Worm (Caenorhabditis elegans) whole organism, young adult: ENCODE measurements around the gene lin-49.
A peak's percentile ranks its signal among the peaks of the same experiment; 100 is the strongest.

Experiments
- B0019.2 ChIP-seq: fragments of 200-800 bp; sonication (Bioruptor generic); conservative IDR thresholded peaks from 2 replicates; pipeline ENCODE4 v1.3.6; 2022; ENCODE audit warnings: missing genetic modification reagents, missing genetic modification characterization, missing compliant biosample characterization
- B0261.1 ChIP-seq: sonication (generic microtip); optimal IDR thresholded peaks from 2 replicates; lab custom pipeline; 2016; ENCODE audit warnings: mild to moderate bottlenecking, missing genetic modification characterization, moderate library complexity, missing compliant biosample characterization
- C06A6.2 ChIP-seq: fragments of 200-800 bp; sonication (Bioruptor generic); conservative IDR thresholded peaks from 2 replicates; pipeline ENCODE4 v1.3.6; 2022; ENCODE audit warnings: missing genetic modification characterization, missing compliant biosample characterization
- C17E4.6 ChIP-seq: fragments of 200-800 bp; sonication (Bioruptor generic); IDR thresholded peaks from 2 replicates; pipeline ENCODE4 v1.3.6; 2022; ENCODE audit warnings: missing genetic modification reagents, missing genetic modification characterization, missing compliant biosample characterization
- F39B2.1 ChIP-seq: fragments of 200-800 bp; sonication (Bioruptor generic); IDR thresholded peaks from 2 replicates; pipeline ENCODE4 v1.3.6; 2022; ENCODE audit warnings: missing genetic modification reagents, missing genetic modification characterization, missing compliant biosample characterization
- F49E8.2 ChIP-seq: sonication (generic microtip); optimal IDR thresholded peaks from 3 replicates; lab custom pipeline; 2017; ENCODE audit warnings: missing genetic modification characterization, mild to moderate bottlenecking, missing compliant biosample characterization, antibody characterized with exemption, moderate library complexity; ENCODE audit not compliant: insufficient read depth
- F52B5.7 ChIP-seq: sonication (generic microtip); optimal IDR thresholded peaks from 2 replicates; lab custom pipeline; 2016; ENCODE audit warnings: mild to moderate bottlenecking, missing genetic modification characterization, missing compliant biosample characterization
- K11D2.4 ChIP-seq: fragments of 200-800 bp; sonication (Bioruptor generic); IDR thresholded peaks from 2 replicates; pipeline ENCODE4 v1.3.6; 2022; ENCODE audit warnings: missing genetic modification reagents, missing genetic modification characterization, missing compliant biosample characterization
- T26A5.8 ChIP-seq: sonication (generic microtip); optimal IDR thresholded peaks from 2 replicates; lab custom pipeline; 2016; ENCODE audit warnings: missing genetic modification characterization, missing compliant biosample characterization
- ZK185.1 ChIP-seq: sonication (generic microtip); optimal IDR thresholded peaks from 2 replicates; lab custom pipeline; 2016; ENCODE audit warnings: mild to moderate bottlenecking, missing genetic modification characterization, missing compliant biosample characterization; ENCODE audit not compliant: poor library complexity, severe bottlenecking
- akir-1 ChIP-seq: fragments of 200-800 bp; sonication (Bioruptor generic); optimal IDR thresholded peaks from 2 replicates; lab custom pipeline; 2018; ENCODE audit warnings: mild to moderate bottlenecking, missing genetic modification characterization, moderate library complexity, missing compliant biosample characterization
- ccch-3 ChIP-seq: fragments of 200-800 bp; sonication (Bioruptor generic); optimal IDR thresholded peaks from 2 replicates; lab custom pipeline; 2018; ENCODE audit warnings: mild to moderate bottlenecking, missing genetic modification characterization, missing compliant biosample characterization
- ceh-27 ChIP-seq: fragments of 200-800 bp; sonication (Bioruptor generic); optimal IDR thresholded peaks from 2 replicates; lab custom pipeline; 2018; ENCODE audit warnings: mild to moderate bottlenecking, missing genetic modification characterization, moderate library complexity, missing compliant biosample characterization
- ceh-58 ChIP-seq: fragments of 200-800 bp; sonication (Bioruptor generic); IDR thresholded peaks from 2 replicates; pipeline ENCODE4 v1.3.6; 2022; ENCODE audit warnings: missing genetic modification characterization, missing compliant biosample characterization
- ceh-79 ChIP-seq: sonication (generic microtip); optimal IDR thresholded peaks from 2 replicates; lab custom pipeline; 2017; ENCODE audit warnings: mild to moderate bottlenecking, missing genetic modification characterization, missing compliant biosample characterization
- ceh-91 ChIP-seq: fragments of 200-800 bp; sonication (Bioruptor generic); IDR thresholded peaks from 2 replicates; pipeline ENCODE4 v1.3.6; 2022; ENCODE audit warnings: missing genetic modification reagents, missing genetic modification characterization, missing compliant biosample characterization
- chd-7 ChIP-seq: sonication (generic microtip); optimal IDR thresholded peaks from 2 replicates; lab custom pipeline; 2016; ENCODE audit warnings: mild to moderate bottlenecking, missing genetic modification characterization, moderate library complexity, missing compliant biosample characterization
- die-1 ChIP-seq: sonication (generic microtip); optimal IDR thresholded peaks from 2 replicates; lab custom pipeline; 2016; ENCODE audit warnings: missing genotype, mild to moderate bottlenecking, missing genetic modification characterization, missing compliant biosample characterization
- dox-1 ChIP-seq: fragments of 200-800 bp; sonication (Bioruptor generic); IDR thresholded peaks from 2 replicates; pipeline ENCODE4 v1.3.6; 2022; ENCODE audit warnings: missing genetic modification reagents, missing genetic modification characterization, missing compliant biosample characterization
- dpl-1 ChIP-seq: fragments of 150-350 bp; optimal IDR thresholded peaks from 2 replicates; lab custom pipeline; 2014; ENCODE audit warnings: missing biosample characterization, missing genetic modification reagents, missing genetic modification characterization
- efl-1 ChIP-seq: fragments of 150-350 bp; optimal IDR thresholded peaks from 2 replicates; lab custom pipeline; 2014; ENCODE audit warnings: missing biosample characterization, missing genetic modification reagents, missing genetic modification characterization
- egl-18 ChIP-seq: fragments of 200-800 bp; sonication (Bioruptor generic); IDR thresholded peaks from 2 replicates; pipeline ENCODE4 v1.3.6; 2022; ENCODE audit warnings: missing genetic modification reagents, missing genetic modification characterization, missing compliant biosample characterization
- egrh-3 ChIP-seq: fragments of 200-800 bp; sonication (Bioruptor generic); IDR thresholded peaks from 2 replicates; pipeline ENCODE4 v1.3.6; 2022; ENCODE audit warnings: missing genetic modification reagents, missing genetic modification characterization, missing compliant biosample characterization
- ekl-4 ChIP-seq: fragments of 200-800 bp; sonication (Bioruptor generic); IDR thresholded peaks from 2 replicates; pipeline ENCODE4 v1.3.6; 2022; ENCODE audit warnings: missing genetic modification reagents, missing genetic modification characterization, missing compliant biosample characterization
- hlh-12 ChIP-seq: sonication (generic microtip); optimal IDR thresholded peaks from 2 replicates; lab custom pipeline; 2016; ENCODE audit warnings: missing genetic modification characterization, missing compliant biosample characterization
- hmg-1.2 ChIP-seq: fragments of 200-800 bp; sonication (Bioruptor generic); IDR thresholded peaks from 2 replicates; pipeline ENCODE4 v1.3.6; 2022; ENCODE audit warnings: missing genetic modification reagents, missing genetic modification characterization, missing compliant biosample characterization
- hmg-20 ChIP-seq: fragments of 200-800 bp; sonication (Bioruptor generic); IDR thresholded peaks from 2 replicates; pipeline ENCODE4 v1.3.6; 2022; ENCODE audit warnings: missing genetic modification reagents, missing genetic modification characterization, missing compliant biosample characterization
- lag-1 ChIP-seq: fragments of 200-800 bp; sonication (Bioruptor generic); IDR thresholded peaks from 2 replicates; pipeline ENCODE4 v1.3.6; 2022; ENCODE audit warnings: missing genetic modification reagents, missing genetic modification characterization, missing compliant biosample characterization
- let-526 ChIP-seq: fragments of 200-800 bp; sonication (Bioruptor generic); IDR thresholded peaks from 2 replicates; pipeline ENCODE4 v1.3.6; 2022; ENCODE audit warnings: missing genetic modification reagents, missing genetic modification characterization, missing compliant biosample characterization
- lin-26 ChIP-seq: fragments of 200-800 bp; sonication (Bioruptor generic); IDR thresholded peaks from 2 replicates; pipeline ENCODE4 v1.3.6; 2022; ENCODE audit warnings: missing genetic modification reagents, missing genetic modification characterization, missing compliant biosample characterization
- lin-40 ChIP-seq: sonication (generic microtip); optimal IDR thresholded peaks from 2 replicates; lab custom pipeline; 2016; ENCODE audit warnings: missing genetic modification characterization, mild to moderate bottlenecking, missing compliant biosample characterization, missing genotype, missing genetic modification reagents
- lsl-1 ChIP-seq: fragments of 200-800 bp; sonication (Bioruptor generic); optimal IDR thresholded peaks from 2 replicates; lab custom pipeline; 2018; ENCODE audit warnings: mild to moderate bottlenecking, missing genetic modification characterization, moderate library complexity, missing compliant biosample characterization
- madf-3 ChIP-seq: fragments of 200-800 bp; sonication (Bioruptor generic); IDR thresholded peaks from 2 replicates; pipeline ENCODE4 v1.3.6; 2022; ENCODE audit warnings: missing genetic modification reagents, missing genetic modification characterization, missing compliant biosample characterization
- madf-6 ChIP-seq: fragments of 200-800 bp; sonication (Bioruptor generic); IDR thresholded peaks from 2 replicates; pipeline ENCODE4 v1.3.6; 2022; ENCODE audit warnings: missing genetic modification reagents, missing genetic modification characterization, missing compliant biosample characterization
- mcd-1 ChIP-seq: fragments of 200-800 bp; sonication (Bioruptor generic); IDR thresholded peaks from 2 replicates; pipeline ENCODE4 v1.3.6; 2022; ENCODE audit warnings: missing genetic modification reagents, missing genetic modification characterization, missing compliant biosample characterization
- mes-4 ChIP-seq: sonication (generic microtip); optimal IDR thresholded peaks from 2 replicates; lab custom pipeline; 2016; ENCODE audit warnings: missing genotype, missing genetic modification characterization, missing compliant biosample characterization
- nhr-120 ChIP-seq: fragments of 200-800 bp; sonication (Bioruptor generic); IDR thresholded peaks from 2 replicates; pipeline ENCODE4 v1.3.6; 2022; ENCODE audit warnings: missing genetic modification characterization, missing compliant biosample characterization
- nhr-179 ChIP-seq: sonication (generic microtip); optimal IDR thresholded peaks from 2 replicates; lab custom pipeline; 2016; ENCODE audit warnings: mild to moderate bottlenecking, missing genetic modification characterization, missing compliant biosample characterization
- pbrm-1 ChIP-seq: fragments of 200-800 bp; sonication (Bioruptor generic); IDR thresholded peaks from 2 replicates; pipeline ENCODE4 v1.3.6; 2022; ENCODE audit warnings: missing genetic modification reagents, missing genetic modification characterization, missing compliant biosample characterization
- rec-8 ChIP-seq, 2 experiments: sonication (generic microtip); optimal IDR thresholded peaks; 2 replicates each; lab custom pipeline; 2016; ENCODE audit warnings: mild to moderate bottlenecking in 2 of 2, missing genetic modification characterization in 2 of 2, missing genetic modification reagents in 2 of 2, missing genotype in 2 of 2, missing biosample characterization in 1 of 2, missing compliant biosample characterization in 1 of 2, moderate library complexity in 1 of 2
- sdz-38 ChIP-seq: sonication (generic microtip); optimal IDR thresholded peaks from 2 replicates; lab custom pipeline; 2016; ENCODE audit warnings: missing genotype, missing genetic modification characterization, missing compliant biosample characterization
- snpc-1.1 ChIP-seq: sonication (generic microtip); optimal IDR thresholded peaks from 2 replicates; lab custom pipeline; 2017; ENCODE audit warnings: missing genetic modification characterization, mild to moderate bottlenecking, missing compliant biosample characterization, antibody characterized with exemption, moderate library complexity, missing genotype, missing genetic modification reagents; ENCODE audit not compliant: insufficient read depth
- snpc-1.3 ChIP-seq: sonication (generic microtip); optimal IDR thresholded peaks from 2 replicates; lab custom pipeline; 2017; ENCODE audit warnings: missing genetic modification characterization, mild to moderate bottlenecking, missing compliant biosample characterization, antibody characterized with exemption, moderate library complexity, missing genotype, missing genetic modification reagents; ENCODE audit not compliant: insufficient read depth
- snpc-3.4 ChIP-seq: sonication (generic microtip); optimal IDR thresholded peaks from 2 replicates; lab custom pipeline; 2017; ENCODE audit warnings: missing genetic modification characterization, mild to moderate bottlenecking, missing compliant biosample characterization, antibody characterized with exemption, moderate library complexity, missing genotype, missing genetic modification reagents
- tbp1 ChIP-seq: fragments of 200-800 bp; sonication (Bioruptor generic); optimal IDR thresholded peaks from 2 replicates; lab custom pipeline; 2018; ENCODE audit warnings: mild to moderate bottlenecking, missing genetic modification characterization, missing compliant biosample characterization
- unc-62 ChIP-seq: fragments of 150-350 bp; optimal IDR thresholded peaks from 2 replicates; lab custom pipeline; 2014; ENCODE audit warnings: missing biosample characterization, missing genetic modification reagents, missing genetic modification characterization
- zfh-2 ChIP-seq: fragments of 200-800 bp; sonication (Bioruptor generic); conservative IDR thresholded peaks from 2 replicates; pipeline ENCODE4 v1.3.6; 2022; ENCODE audit warnings: missing genetic modification reagents, missing genetic modification characterization, missing compliant biosample characterization

Gene lin-49

DNA sequence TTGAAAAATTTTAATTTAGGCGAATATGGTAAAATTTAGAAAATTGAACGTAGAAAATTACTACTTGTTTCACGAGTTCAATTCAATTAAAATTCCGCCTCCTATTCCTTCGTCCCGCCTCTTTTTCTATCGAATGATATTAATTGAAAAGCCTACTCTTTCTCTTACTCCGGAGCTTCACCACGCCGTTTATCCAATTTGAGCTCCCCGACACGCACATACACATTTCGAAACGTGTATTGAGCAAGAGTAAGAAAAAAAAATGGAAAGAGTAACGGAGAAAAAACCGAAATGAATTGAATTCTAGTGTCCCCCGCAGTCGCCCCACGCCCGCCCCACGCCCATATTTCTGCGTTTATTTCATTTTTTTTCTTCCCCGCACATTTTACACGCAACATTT is 5.8 kb downstream of the lin-49 start (continued):
- TF ChIP-seq pbrm-1 (GFP tag; lab: Robert Waterston, UW) (0 out of 2 replicates have a peak, but pooled peaks have one; percentile 52), chd-7 (tag; lab: Kevin White, UChicago) (no peak), let-526 (0 out of 2 replicates have a peak, but pooled peaks have one; percentile 7), zfh-2 (GFP tag; lab: Robert Waterston, UW) (no peak)

ce11 chrIV:8627328-8627727 is 6.8 kb downstream of the lin-49 start, which contains the start of gene F42A9.11:
Gene F42A9.11, plus strand, starts transcription at chrIV:8627637.
- TF ChIP-seq egl-18 (GFP tag; lab: Robert Waterston, UW): no peak
- TF ChIP-seq hmg-20 (GFP tag; lab: Robert Waterston, UW): no peak
- TF ChIP-seq lsl-1 (GFP tag; lab: Kevin White, UChicago): no peak
- TF ChIP-seq tbp1: no peak
- no peak for TF ChIP-seq madf-3
- TF ChIP-seq die-1 (tag; lab: Kevin White, UChicago): peak; percentile 14
- TF ChIP-seq egrh-3 (GFP tag; lab: Robert Waterston, UW): no peak
- no peak for TF ChIP-seq T26A5.8 (tag; lab: Kevin White, UChicago)
- TF ChIP-seq F52B5.7 (tag; lab: Kevin White, UChicago): no peak
- TF ChIP-seq K11D2.4: peak; percentile 31; the same call in 1 of the 2 replicates
- peak; percentile 62; the same call in 1 of the 2 replicates for TF ChIP-seq lin-26
- TF ChIP-seq ccch-3 (GFP tag; lab: Kevin White, UChicago): no peak
- no peak for TF ChIP-seq F49E8.2 (tag; lab: Kevin White, UChicago)
- no peak for TF ChIP-seq B0261.1 (tag; lab: Kevin White, UChicago)
- peak; percentile 12 for TF ChIP-seq lin-40
- no peak for TF ChIP-seq ceh-91 (GFP tag; lab: Robert Waterston, UW)
- TF ChIP-seq ceh-79 (tag; lab: Kevin White, UChicago): no peak
- no peak for TF ChIP-seq nhr-120 (GFP tag; lab: Robert Waterston, UW)
- TF ChIP-seq snpc-1.3 (tag; lab: Kevin White, UChicago): no peak
- no peak for TF ChIP-seq efl-1
- peak; percentile 35; the same call in 1 of the 2 replicates for TF ChIP-seq ekl-4 (GFP tag; lab: Robert Waterston, UW)
- TF ChIP-seq hmg-1.2: no peak; the same call in 1 of the 2 replicates
- TF ChIP-seq chd-7 (tag; lab: Kevin White, UChicago): no peak
- no peak for TF ChIP-seq ceh-27 (GFP tag; lab: Kevin White, UChicago)
- peak; percentile 29; the same call in 1 of the 2 replicates for TF ChIP-seq dox-1
- no peak for TF ChIP-seq ceh-58
- TF ChIP-seq nhr-179 (tag; lab: Kevin White, UChicago): no peak
- no peak for TF ChIP-seq madf-6 (GFP tag; lab: Robert Waterston, UW)
- TF ChIP-seq hlh-12: no peak
- TF ChIP-seq C06A6.2: no peak
- TF ChIP-seq unc-62 (GFP tag; lab: Kevin White, UChicago): no peak
- no peak for TF ChIP-seq sdz-38 (tag; lab: Kevin White, UChicago)
- peak; percentile 89 for TF ChIP-seq zfh-2 (GFP tag; lab: Robert Waterston, UW)
- no peak for TF ChIP-seq lag-1 (GFP tag; lab: Robert Waterston, UW)
- no peak for TF ChIP-seq rec-8 (tag; optimal IDR thresholded peaks at IDR 0.05; lab: Kevin White, UChicago)
- TF ChIP-seq snpc-3.4 (tag; lab: Kevin White, UChicago): no peak
- TF ChIP-seq B0019.2 (GFP tag; lab: Robert Waterston, UW): no peak
- TF ChIP-seq snpc-1.1 (tag; lab: Kevin White, UChicago): no peak
- peak; percentile 35 for TF ChIP-seq mcd-1 (GFP tag; lab: Robert Waterston, UW)
- no peak for TF ChIP-seq ZK185.1
- TF ChIP-seq akir-1: no peak
- no peak for TF ChIP-seq F39B2.1 (GFP tag; lab: Robert Waterston, UW)
- TF ChIP-seq dpl-1 (GFP tag; lab: Kevin White, UChicago): no peak
- TF ChIP-seq mes-4 (tag; lab: Kevin White, UChicago): no peak
- no peak for TF ChIP-seq C17E4.6
